Fruit fly (Drosophila melanogaster) whole organism, adult: ENCODE data around the gene CG13081.

Experiments
- CG12768 ChIP-seq: fragments of 200-800 bp; sonication (Bioruptor generic); optimal IDR thresholded peaks from 2 replicates; lab custom pipeline; 2017; ENCODE audit warnings: missing biosample characterization, missing genetic modification characterization, mild to moderate bottlenecking, moderate library complexity, missing genetic modification reagents
- CG1620 ChIP-seq: fragments of 200-800 bp; sonication (Bioruptor generic); optimal IDR thresholded peaks from 2 replicates; lab custom pipeline; 2016; ENCODE audit warnings: missing biosample characterization, missing genetic modification characterization
- Clk ChIP-seq: fragments of 200-800 bp; sonication (Bioruptor generic); optimal IDR thresholded peaks from 2 replicates; lab custom pipeline; 2017; ENCODE audit warnings: missing biosample characterization, missing genetic modification characterization
- cnc ChIP-seq, 2 experiments: fragments of >200 bp; optimal IDR thresholded peaks; 2 replicates each; lab custom pipeline; 2017
- kay ChIP-seq: fragments of 200-800 bp; sonication (Bioruptor generic); peaks from one replicate; lab custom pipeline; 2016; ENCODE audit warnings: missing biosample characterization, missing genetic modification characterization, borderline replicate concordance
- ovo ChIP-seq: fragments of 200-800 bp; sonication (Bioruptor generic); optimal IDR thresholded peaks from 2 replicates; lab custom pipeline; 2016; ENCODE audit warnings: missing biosample characterization, missing genetic modification characterization
- pad ChIP-seq: fragments of 200-800 bp; sonication (Bioruptor generic); optimal IDR thresholded peaks from 3 replicates; lab custom pipeline; 2017; ENCODE audit warnings: missing biosample characterization, missing genetic modification characterization, mild to moderate bottlenecking, moderate library complexity, missing genetic modification reagents
- toe ChIP-seq: fragments of 200-800 bp; sonication (Bioruptor generic); optimal IDR thresholded peaks from 2 replicates; lab custom pipeline; 2016; ENCODE audit warnings: missing biosample characterization, missing genetic modification characterization

DNA sequence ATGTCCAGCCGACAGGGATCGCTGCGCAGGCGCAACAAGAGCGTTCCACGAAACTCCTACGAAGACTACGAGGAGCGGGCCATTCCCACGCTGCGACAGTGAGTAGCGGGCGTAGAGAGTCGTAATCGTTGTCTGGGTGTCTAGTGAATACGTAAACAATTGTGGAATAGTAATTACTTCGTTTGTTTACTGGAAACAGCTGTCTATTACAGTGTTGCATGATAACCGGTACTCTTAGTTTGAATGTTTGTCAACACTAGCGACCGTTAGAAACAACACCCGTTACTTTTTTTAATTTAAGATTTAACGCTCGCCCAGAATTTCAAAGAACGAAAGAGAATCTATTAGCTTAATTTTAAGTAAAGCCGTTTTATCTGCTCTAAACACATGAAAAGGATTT is 10.3 kb upstream of the CG13081 start, which contains the start of gene CG10165:
- TF ChIP-seq Clk (GFP tag; lab: Kevin White, UChicago) (no peak), ovo (GFP tag; lab: Kevin White, UChicago) (peak; percentile 93), cnc (optimal IDR thresholded peaks at IDR 0.05; lab: Kevin White, UChicago) (no peak), CG12768 (GFP tag; lab: Kevin White, UChicago) (no peak), toe (GFP tag; lab: Kevin White, UChicago) (no peak), CG1620 (GFP tag; lab: Kevin White, UChicago) (peak; percentile 6), pad (peak; percentile 10), kay (GFP tag; lab: Kevin White, UChicago) (no peak)
